Worm (Caenorhabditis elegans) whole organism, young adult: ENCODE data around the gene dmd-8.

Source experiments
- B0019.2 ChIP-seq: fragments of 200-800 bp; sonication (Bioruptor generic); conservative IDR thresholded peaks from 2 replicates; pipeline ENCODE4 v1.3.6; 2022; ENCODE audit warnings: missing genetic modification reagents, missing genetic modification characterization, missing compliant biosample characterization
- B0336.3 ChIP-seq: fragments of 200-800 bp; sonication (Bioruptor generic); IDR thresholded peaks from 2 replicates; pipeline ENCODE4 v1.3.6; 2022; ENCODE audit warnings: missing genetic modification characterization, missing compliant biosample characterization
- F23B12.7 ChIP-seq: sonication (generic microtip); optimal IDR thresholded peaks from 2 replicates; lab custom pipeline; 2017; ENCODE audit warnings: missing genetic modification characterization, mild to moderate bottlenecking, missing compliant biosample characterization, antibody characterized with exemption, moderate library complexity; ENCODE audit not compliant: insufficient read depth
- F37B4.10 ChIP-seq: fragments of 200-800 bp; sonication (Bioruptor generic); IDR thresholded peaks from 2 replicates; pipeline ENCODE4 v1.3.6; 2022; ENCODE audit warnings: missing genetic modification characterization, missing compliant biosample characterization
- F49E8.2 ChIP-seq: sonication (generic microtip); optimal IDR thresholded peaks from 3 replicates; lab custom pipeline; 2017; ENCODE audit warnings: missing genetic modification characterization, mild to moderate bottlenecking, missing compliant biosample characterization, antibody characterized with exemption, moderate library complexity; ENCODE audit not compliant: insufficient read depth
- F55B11.4 ChIP-seq: sonication (generic microtip); optimal IDR thresholded peaks from 2 replicates; lab custom pipeline; 2016; ENCODE audit warnings: missing compliant biosample characterization, missing genetic modification characterization, borderline replicate concordance; ENCODE audit not compliant: insufficient read depth
- Y56A3A.18 ChIP-seq: fragments of 200-800 bp; sonication (Bioruptor generic); IDR thresholded peaks from 2 replicates; pipeline ENCODE4 v1.3.6; 2022; ENCODE audit warnings: missing genetic modification reagents, missing genetic modification characterization, missing compliant biosample characterization
- Y67H2A.10 ChIP-seq: fragments of 200-800 bp; sonication (Bioruptor generic); conservative IDR thresholded peaks from 2 replicates; pipeline ENCODE4 v1.3.6; 2022; ENCODE audit warnings: missing genetic modification reagents, missing genetic modification characterization, missing compliant biosample characterization
- ZK185.1 ChIP-seq: sonication (generic microtip); optimal IDR thresholded peaks from 2 replicates; lab custom pipeline; 2016; ENCODE audit warnings: mild to moderate bottlenecking, missing genetic modification characterization, missing compliant biosample characterization; ENCODE audit not compliant: poor library complexity, severe bottlenecking
- atf-7 ChIP-seq: sonication (generic microtip); optimal IDR thresholded peaks from 2 replicates; lab custom pipeline; 2017; ENCODE audit warnings: mild to moderate bottlenecking, missing genetic modification characterization, missing compliant biosample characterization
- bed-1 ChIP-seq: fragments of 200-800 bp; sonication (Bioruptor generic); IDR thresholded peaks from 2 replicates; pipeline ENCODE4 v1.3.6; 2022; ENCODE audit warnings: missing genetic modification reagents, missing genetic modification characterization, missing compliant biosample characterization
- cebp-2 ChIP-seq: fragments of 200-800 bp; sonication (Bioruptor generic); IDR thresholded peaks from 2 replicates; pipeline ENCODE4 v1.3.6; 2022; ENCODE audit warnings: missing genetic modification characterization, missing compliant biosample characterization
- chd-7 ChIP-seq: sonication (generic microtip); optimal IDR thresholded peaks from 2 replicates; lab custom pipeline; 2016; ENCODE audit warnings: mild to moderate bottlenecking, missing genetic modification characterization, moderate library complexity, missing compliant biosample characterization
- dpff-1 ChIP-seq: sonication (generic microtip); optimal IDR thresholded peaks from 2 replicates; lab custom pipeline; 2017; ENCODE audit warnings: mild to moderate bottlenecking, missing genetic modification characterization, missing compliant biosample characterization
- dpl-1 ChIP-seq: fragments of 150-350 bp; optimal IDR thresholded peaks from 2 replicates; lab custom pipeline; 2014; ENCODE audit warnings: missing biosample characterization, missing genetic modification reagents, missing genetic modification characterization
- ets-4 ChIP-seq: fragments of 200-800 bp; sonication (Bioruptor generic); optimal IDR thresholded peaks from 2 replicates; lab custom pipeline; 2018; ENCODE audit warnings: mild to moderate bottlenecking, missing genetic modification characterization, missing compliant biosample characterization
- hlh-26 ChIP-seq: fragments of 200-800 bp; sonication (Bioruptor generic); conservative IDR thresholded peaks from 2 replicates; pipeline ENCODE4 v1.3.6; 2022; ENCODE audit warnings: missing genetic modification reagents, missing genetic modification characterization, missing compliant biosample characterization
- hmg-1.2 ChIP-seq: fragments of 200-800 bp; sonication (Bioruptor generic); IDR thresholded peaks from 2 replicates; pipeline ENCODE4 v1.3.6; 2022; ENCODE audit warnings: missing genetic modification reagents, missing genetic modification characterization, missing compliant biosample characterization
- let-526 ChIP-seq: fragments of 200-800 bp; sonication (Bioruptor generic); IDR thresholded peaks from 2 replicates; pipeline ENCODE4 v1.3.6; 2022; ENCODE audit warnings: missing genetic modification reagents, missing genetic modification characterization, missing compliant biosample characterization
- lin-26 ChIP-seq: fragments of 200-800 bp; sonication (Bioruptor generic); IDR thresholded peaks from 2 replicates; pipeline ENCODE4 v1.3.6; 2022; ENCODE audit warnings: missing genetic modification reagents, missing genetic modification characterization, missing compliant biosample characterization
- lir-1 ChIP-seq: fragments of 200-800 bp; sonication (Bioruptor generic); conservative IDR thresholded peaks from 2 replicates; pipeline ENCODE4 v1.3.6; 2022; ENCODE audit warnings: missing genetic modification reagents, missing genetic modification characterization, missing compliant biosample characterization
- lsl-1 ChIP-seq: fragments of 200-800 bp; sonication (Bioruptor generic); optimal IDR thresholded peaks from 2 replicates; lab custom pipeline; 2018; ENCODE audit warnings: mild to moderate bottlenecking, missing genetic modification characterization, moderate library complexity, missing compliant biosample characterization
- madf-3 ChIP-seq: fragments of 200-800 bp; sonication (Bioruptor generic); IDR thresholded peaks from 2 replicates; pipeline ENCODE4 v1.3.6; 2022; ENCODE audit warnings: missing genetic modification reagents, missing genetic modification characterization, missing compliant biosample characterization
- mxl-1 ChIP-seq: sonication (generic microtip); optimal IDR thresholded peaks from 2 replicates; lab custom pipeline; 2016; ENCODE audit warnings: missing genetic modification characterization, missing compliant biosample characterization
- nfya-2 ChIP-seq: fragments of 200-800 bp; sonication (Bioruptor generic); IDR thresholded peaks from 2 replicates; pipeline ENCODE4 v1.3.6; 2022; ENCODE audit warnings: missing genetic modification reagents, missing genetic modification characterization, missing compliant biosample characterization
- nfyb-1 ChIP-seq: fragments of 200-800 bp; sonication (Bioruptor generic); IDR thresholded peaks from 2 replicates; pipeline ENCODE4 v1.3.6; 2022; ENCODE audit warnings: missing genetic modification reagents, missing genetic modification characterization, missing compliant biosample characterization
- nhr-120 ChIP-seq: fragments of 200-800 bp; sonication (Bioruptor generic); IDR thresholded peaks from 2 replicates; pipeline ENCODE4 v1.3.6; 2022; ENCODE audit warnings: missing genetic modification characterization, missing compliant biosample characterization
- nhr-80 ChIP-seq: sonication (generic microtip); optimal IDR thresholded peaks from 2 replicates; lab custom pipeline; 2016; ENCODE audit warnings: missing genetic modification characterization, missing compliant biosample characterization
- nhr-90 ChIP-seq: sonication (generic microtip); optimal IDR thresholded peaks from 2 replicates; lab custom pipeline; 2016; ENCODE audit warnings: missing genotype, mild to moderate bottlenecking, missing genetic modification characterization, missing compliant biosample characterization
- pha-4 ChIP-seq: fragments of 150-350 bp; sonication (generic microtip); optimal IDR thresholded peaks from 2 replicates; lab custom pipeline; 2014; ENCODE audit warnings: missing biosample characterization, missing genetic modification reagents, missing genetic modification characterization
- rpc-1 ChIP-seq, 2 experiments: fragments of 150-350 bp in 1 of 2; sonication (generic microtip) in 1 of 2; optimal IDR thresholded peaks; 2 replicates each; lab custom pipeline; 2014 to 2018; ENCODE audit warnings: missing biosample characterization in 1 of 2, missing genetic modification characterization in 1 of 2, missing genetic modification reagents in 1 of 2, missing genotype in 1 of 2
- snpc-1.1 ChIP-seq: sonication (generic microtip); optimal IDR thresholded peaks from 2 replicates; lab custom pipeline; 2017; ENCODE audit warnings: missing genetic modification characterization, mild to moderate bottlenecking, missing compliant biosample characterization, antibody characterized with exemption, moderate library complexity, missing genotype, missing genetic modification reagents; ENCODE audit not compliant: insufficient read depth
- snpc-3.4 ChIP-seq: sonication (generic microtip); optimal IDR thresholded peaks from 2 replicates; lab custom pipeline; 2017; ENCODE audit warnings: missing genetic modification characterization, mild to moderate bottlenecking, missing compliant biosample characterization, antibody characterized with exemption, moderate library complexity, missing genotype, missing genetic modification reagents
- xnd-1 ChIP-seq: sonication (generic microtip); optimal IDR thresholded peaks from 2 replicates; lab custom pipeline; 2016; ENCODE audit warnings: missing genotype, missing genetic modification reagents, missing genetic modification characterization, missing compliant biosample characterization
- zim-3 ChIP-seq: sonication (generic microtip); optimal IDR thresholded peaks from 2 replicates; lab custom pipeline; 2017; ENCODE audit warnings: mild to moderate bottlenecking, missing genetic modification characterization, moderate library complexity, missing compliant biosample characterization
- ztf-18 ChIP-seq: sonication (generic microtip); optimal IDR thresholded peaks from 2 replicates; lab custom pipeline; 2016; ENCODE audit warnings: missing genotype, mild to moderate bottlenecking, missing genetic modification characterization, missing compliant biosample characterization

Gene dmd-8

DNA sequence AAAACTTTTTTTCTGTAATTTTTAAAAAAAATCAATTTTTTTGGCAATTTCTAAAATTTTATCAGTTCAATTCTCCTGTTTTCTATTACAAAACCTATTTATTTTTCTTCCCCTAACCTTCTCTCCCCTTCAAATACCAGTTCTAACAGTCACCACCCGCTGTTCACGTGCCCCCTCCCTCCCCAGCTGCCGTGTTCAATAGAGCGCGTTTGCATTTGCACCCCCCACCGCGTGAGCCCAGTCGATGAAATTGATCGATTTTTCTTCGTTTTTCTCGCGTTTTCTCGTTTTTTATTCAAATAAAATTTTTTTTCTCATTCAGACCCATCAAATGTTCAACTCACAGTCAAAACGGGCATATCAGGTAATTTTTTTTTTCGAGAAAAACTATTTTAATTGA lies 12.8 kb upstream of the dmd-8 start, which contains the start of gene atg-9 (continued):
- TF ChIP-seq ZK185.1 (tag; lab: Kevin White, UChicago) (no peak), F37B4.10 (no peak), F55B11.4 (tag; lab: Kevin White, UChicago) (no peak), nfya-2 (GFP tag; lab: Robert Waterston, UW) (no peak), nhr-90 (tag; lab: Kevin White, UChicago) (no peak), nhr-80 (tag; lab: Kevin White, UChicago) (peak; percentile 33), cebp-2 (GFP tag; lab: Robert Waterston, UW) (no peak), B0019.2 (GFP tag; lab: Robert Waterston, UW) (no peak), ets-4 (no peak), bed-1 (no peak), Y56A3A.18 (GFP tag; lab: Robert Waterston, UW) (peak; percentile 80; the same call in 1 of the 2 replicates), hmg-1.2 (GFP tag; lab: Robert Waterston, UW) (peak; percentile 34; the same call in 1 of the 2 replicates), chd-7 (tag; lab: Kevin White, UChicago) (no peak), dpl-1 (GFP tag; lab: Kevin White, UChicago) (no peak), zim-3 (no peak), snpc-1.1 (tag; lab: Kevin White, UChicago) (no peak), nfyb-1 (GFP tag; lab: Robert Waterston, UW) (peak; percentile 81), B0336.3 (GFP tag; lab: Robert Waterston, UW) (peak; percentile 37; the same call in 1 of the 2 replicates), pha-4 (tag; lab: Kevin White, UChicago) (no peak), snpc-3.4 (tag; lab: Kevin White, UChicago) (no peak), dpff-1 (tag; lab: Kevin White, UChicago) (no peak), hlh-26 (GFP tag; lab: Robert Waterston, UW) (no peak), mxl-1 (tag; lab: Kevin White, UChicago) (no peak), F49E8.2 (tag; lab: Kevin White, UChicago) (no peak), rpc-1 (optimal IDR thresholded peaks at IDR 0.05; lab: Kevin White, UChicago) (no peak), rpc-1 (tag; optimal IDR thresholded peaks at IDR 0.05; lab: Kevin White, UChicago) (no peak), nhr-120 (GFP tag; lab: Robert Waterston, UW) (no peak), Y67H2A.10 (GFP tag; lab: Robert Waterston, UW) (no peak; the same call in 1 of the 2 replicates), lsl-1 (GFP tag; lab: Kevin White, UChicago) (no peak), F23B12.7 (tag; lab: Kevin White, UChicago) (peak; percentile 21), let-526 (peak; percentile 66; the same call in 1 of the 2 replicates), madf-3 (GFP tag; lab: Robert Waterston, UW) (0 out of 2 replicates have a peak, but pooled peaks have one; percentile 79), lin-26 (GFP tag; lab: Robert Waterston, UW) (peak; percentile 69; the same call in 1 of the 2 replicates), atf-7 (tag; lab: Kevin White, UChicago) (peak; percentile 55), ztf-18 (tag; lab: Kevin White, UChicago) (no peak), lir-1 (GFP tag; lab: Robert Waterston, UW) (0 out of 2 replicates have a peak, but pooled peaks have one; percentile 47), xnd-1 (tag; lab: Kevin White, UChicago) (no peak)
